Fruit fly (Drosophila melanogaster): ENCODE data around the gene Sgp.

DNA sequence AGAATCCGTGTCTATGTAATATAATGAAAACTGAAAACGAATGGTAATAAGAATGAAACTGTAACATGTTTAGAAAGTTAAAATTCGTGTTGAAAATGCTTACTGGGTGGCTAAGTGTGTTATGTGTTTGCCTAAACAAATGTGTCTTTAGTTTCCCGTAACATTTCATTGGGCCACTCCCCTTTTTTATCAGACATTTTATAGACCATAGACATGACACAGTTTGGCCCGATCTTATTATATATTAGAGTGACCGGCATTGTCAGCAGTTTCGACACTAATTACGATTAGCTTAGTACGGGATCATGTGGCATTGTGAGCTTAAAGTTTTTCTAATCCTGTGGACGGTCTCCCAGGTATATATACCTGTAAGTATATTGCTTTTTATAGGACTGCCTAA is 42.4 kb upstream of the Sgp start, which contains the start of gene CheA29a:
- TF ChIP-seq psq (optimal IDR thresholded peaks at IDR 0.05) = no peak
- TF ChIP-seq Myc (optimal IDR thresholded peaks at IDR 0.05) = no peak
- TF ChIP-seq ttk (optimal IDR thresholded peaks at IDR 0.05) = no peak
- TF ChIP-seq Sin3A (optimal IDR thresholded peaks at IDR 0.05) = no peak
- no peak for TF ChIP-seq insv (optimal IDR thresholded peaks at IDR 0.05)
- no peak for TF ChIP-seq h (optimal IDR thresholded peaks at IDR 0.05)

All from Kc167 (cell line).